Fruit fly (Drosophila melanogaster) whole organism, embryonic: ENCODE data around the gene CG15011.

Experiments
- Blimp-1 ChIP-seq: fragments of 200-800 bp; sonication (Bioruptor generic); optimal IDR thresholded peaks from 3 replicates; lab custom pipeline; 2018; ENCODE audit warnings: missing biosample characterization, missing genetic modification characterization, mild to moderate bottlenecking, moderate library complexity, missing genetic modification reagents
- CG10267 ChIP-seq: fragments of 200-800 bp; sonication (Bioruptor generic); optimal IDR thresholded peaks from 2 replicates; lab custom pipeline; 2018; ENCODE audit warnings: missing biosample characterization, mild to moderate bottlenecking, missing genetic modification characterization, moderate library complexity
- CG10462 ChIP-seq: fragments of 200-800 bp; sonication (Bioruptor generic); optimal IDR thresholded peaks from 2 replicates; lab custom pipeline; 2016; ENCODE audit warnings: missing biosample characterization, missing genetic modification characterization
- CG10979 ChIP-seq: fragments of 200-800 bp; sonication (Bioruptor generic); optimal IDR thresholded peaks from 2 replicates; lab custom pipeline; 2018; ENCODE audit warnings: missing biosample characterization, mild to moderate bottlenecking, missing genetic modification characterization, moderate library complexity
- CG13424 ChIP-seq: fragments of 200-800 bp; sonication (Bioruptor generic); optimal IDR thresholded peaks from 2 replicates; lab custom pipeline; 2019; ENCODE audit warnings: missing biosample characterization, mild to moderate bottlenecking, missing genetic modification characterization, moderate library complexity
- CG14050 ChIP-seq: fragments of 200-800 bp; sonication (Bioruptor generic); IDR thresholded peaks from 3 replicates; pipeline ENCODE4 v1.3.6; 2022; ENCODE audit warnings: missing biosample characterization, missing genetic modification characterization
- CG14710 ChIP-seq: fragments of 200-800 bp; sonication (Bioruptor generic); optimal IDR thresholded peaks from 3 replicates; lab custom pipeline; 2019; ENCODE audit warnings: missing biosample characterization, mild to moderate bottlenecking, missing genetic modification characterization, moderate library complexity
- CG15696 ChIP-seq: fragments of 200-800 bp; sonication (Bioruptor generic); optimal IDR thresholded peaks from 2 replicates; lab custom pipeline; 2019; ENCODE audit warnings: missing biosample characterization, mild to moderate bottlenecking, missing genetic modification characterization, moderate library complexity
- CG17612 ChIP-seq: fragments of 200-800 bp; sonication (Bioruptor generic); IDR thresholded peaks from 2 replicates; pipeline ENCODE4 v1.3.6; 2022; ENCODE audit warnings: missing biosample characterization, missing genetic modification characterization
- CG31441 ChIP-seq: fragments of 200-800 bp; sonication (Bioruptor generic); IDR thresholded peaks from 2 replicates; pipeline ENCODE4 v1.3.6; 2022; ENCODE audit warnings: missing biosample characterization, missing genetic modification characterization
- CG3281 ChIP-seq: fragments of 200-800 bp; sonication (Bioruptor generic); optimal IDR thresholded peaks from 3 replicates; lab custom pipeline; 2017; ENCODE audit warnings: missing biosample characterization, mild to moderate bottlenecking, missing genetic modification characterization
- CG4730 ChIP-seq: fragments of 200-800 bp; sonication (Bioruptor generic); IDR thresholded peaks from 2 replicates; pipeline ENCODE4 v1.3.6; 2022; ENCODE audit warnings: missing biosample characterization, missing genetic modification characterization
- CG7963 ChIP-seq: fragments of 200-800 bp; sonication (Bioruptor generic); IDR thresholded peaks from 3 replicates; pipeline ENCODE4 v1.3.6; 2022; ENCODE audit warnings: missing biosample characterization, missing genetic modification characterization; ENCODE audit not compliant: partially characterized antibody
- CTCF ChIP-seq: fragments of 200-800 bp; sonication (Bioruptor generic); optimal IDR thresholded peaks from 2 replicates; lab custom pipeline; 2017; ENCODE audit warnings: missing biosample characterization, mild to moderate bottlenecking, missing genetic modification characterization, moderate library complexity
- Deaf1 ChIP-seq: fragments of 200-800 bp; optimal IDR thresholded peaks from 3 replicates; lab custom pipeline; 2019; ENCODE audit warnings: missing biosample characterization, mild to moderate bottlenecking, missing genetic modification characterization, moderate library complexity
- E2f2 ChIP-seq: fragments of 200-800 bp; sonication (Bioruptor generic); IDR thresholded peaks from 2 replicates; pipeline ENCODE4 v1.3.6; 2022; ENCODE audit warnings: missing biosample characterization, missing genetic modification characterization
- Ets97D ChIP-seq: fragments of 200-800 bp; sonication (Bioruptor generic); optimal IDR thresholded peaks from 3 replicates; lab custom pipeline; 2016; ENCODE audit warnings: missing biosample characterization, missing genetic modification characterization
- Hand ChIP-seq: fragments of 200-800 bp; sonication (Bioruptor generic); optimal IDR thresholded peaks from 2 replicates; lab custom pipeline; 2017; ENCODE audit warnings: mild to moderate bottlenecking, missing biosample characterization, missing genetic modification reagents, missing genetic modification characterization
- Hey ChIP-seq: fragments of 200-800 bp; sonication (Bioruptor generic); optimal IDR thresholded peaks from 3 replicates; lab custom pipeline; 2018; ENCODE audit warnings: missing biosample characterization, mild to moderate bottlenecking, missing genetic modification characterization
- Hr78 ChIP-seq, 2 experiments: fragments of 200-800 bp in 1 of 2; fragments of >200 bp in 1 of 2; sonication (Bioruptor generic) in 1 of 2; optimal IDR thresholded peaks; 2 replicates each; lab custom pipeline; 2017 to 2019; ENCODE audit warnings: missing biosample characterization in 2 of 2, missing genetic modification characterization in 2 of 2, mild to moderate bottlenecking in 1 of 2, moderate library complexity in 1 of 2
- Mes4 ChIP-seq: fragments of 200-800 bp; sonication (Bioruptor generic); optimal IDR thresholded peaks from 2 replicates; lab custom pipeline; 2016; ENCODE audit warnings: missing biosample characterization, missing genetic modification characterization
- Mrtf ChIP-seq: fragments of 200-800 bp; sonication (Bioruptor generic); IDR thresholded peaks from 3 replicates; pipeline ENCODE4 v1.3.6; 2022; ENCODE audit warnings: missing biosample characterization, missing genetic modification characterization
- Ptx1 ChIP-seq: fragments of 200-800 bp; sonication (Bioruptor generic); IDR thresholded peaks from 2 replicates; pipeline ENCODE4 v1.3.6; 2022; ENCODE audit warnings: missing biosample characterization, missing genetic modification characterization
- Six4 ChIP-seq: fragments of 200-800 bp; sonication (Bioruptor generic); optimal IDR thresholded peaks from 2 replicates; lab custom pipeline; 2016; ENCODE audit warnings: missing biosample characterization, missing genetic modification characterization
- Sox100B ChIP-seq: fragments of 200-800 bp; sonication (Bioruptor generic); optimal IDR thresholded peaks from 3 replicates; lab custom pipeline; 2018; ENCODE audit warnings: missing biosample characterization, mild to moderate bottlenecking, missing genetic modification characterization
- Sry-β ChIP-seq: fragments of 200-800 bp; sonication (Bioruptor generic); optimal IDR thresholded peaks from 2 replicates; lab custom pipeline; 2018; ENCODE audit warnings: missing biosample characterization, mild to moderate bottlenecking, missing genetic modification characterization, moderate library complexity
- Xbp1 ChIP-seq: fragments of 200-800 bp; sonication (Bioruptor generic); optimal IDR thresholded peaks from 3 replicates; lab custom pipeline; 2016; ENCODE audit warnings: missing biosample characterization, mild to moderate bottlenecking, missing genetic modification characterization
- ara ChIP-seq: fragments of 200-800 bp; sonication (Bioruptor generic); IDR thresholded peaks from 2 replicates; pipeline ENCODE4 v1.3.6; 2022; ENCODE audit warnings: missing biosample characterization, missing genetic modification characterization
- ase ChIP-seq: fragments of 200-800 bp; sonication (Bioruptor generic); IDR thresholded peaks from 3 replicates; pipeline ENCODE4 v1.3.6; 2022; ENCODE audit warnings: missing biosample characterization, missing genetic modification characterization
- btn ChIP-seq: fragments of 200-800 bp; sonication (Bioruptor generic); optimal IDR thresholded peaks from 2 replicates; lab custom pipeline; 2016; ENCODE audit warnings: missing biosample characterization, missing genetic modification characterization
- chm ChIP-seq: fragments of 200-800 bp; sonication (Bioruptor generic); IDR thresholded peaks from 2 replicates; pipeline ENCODE4 v1.3.6; 2022; ENCODE audit warnings: missing biosample characterization, missing genetic modification characterization
- croc ChIP-seq: fragments of 200-800 bp; sonication (Bioruptor generic); conservative IDR thresholded peaks from 3 replicates; pipeline ENCODE4 v1.3.6; 2022; ENCODE audit warnings: missing biosample characterization, missing genetic modification characterization
- dmrt99B ChIP-seq: fragments of 200-800 bp; sonication (Bioruptor generic); optimal IDR thresholded peaks from 2 replicates; lab custom pipeline; 2018; ENCODE audit warnings: missing biosample characterization, mild to moderate bottlenecking, missing genetic modification characterization, moderate library complexity
- dysf ChIP-seq: fragments of 200-800 bp; sonication (Bioruptor generic); IDR thresholded peaks from 3 replicates; pipeline ENCODE4 v1.3.6; 2022; ENCODE audit warnings: missing biosample characterization, missing genetic modification characterization
- ewg ChIP-seq: fragments of 200-800 bp; sonication (Bioruptor generic); optimal IDR thresholded peaks from 3 replicates; lab custom pipeline; 2017; ENCODE audit warnings: mild to moderate bottlenecking, missing biosample characterization, missing genetic modification reagents, missing genetic modification characterization
- fd96Cb ChIP-seq: fragments of 200-800 bp; sonication (Bioruptor generic); optimal IDR thresholded peaks from 2 replicates; lab custom pipeline; 2018; ENCODE audit warnings: missing biosample characterization, mild to moderate bottlenecking, missing genetic modification characterization, moderate library complexity
- gcm ChIP-seq: fragments of 200-800 bp; sonication (Bioruptor generic); optimal IDR thresholded peaks from 2 replicates; lab custom pipeline; 2019; ENCODE audit warnings: missing biosample characterization, mild to moderate bottlenecking, missing genetic modification characterization, moderate library complexity
- hkb ChIP-seq, 2 experiments: fragments of 200-800 bp in 1 of 2; fragments of >200 bp in 1 of 2; sonication (Bioruptor generic) in 1 of 2; IDR thresholded peaks in 1 of 2; optimal IDR thresholded peaks in 1 of 2; 2 replicates each; pipeline versions ENCODE4 v1.3.6 to Lab custom; 2017 to 2022; ENCODE audit warnings: missing biosample characterization in 1 of 2, missing genetic modification characterization in 1 of 2
- inv ChIP-seq: fragments of 200-800 bp; sonication (Bioruptor generic); IDR thresholded peaks from 2 replicates; pipeline ENCODE4 v1.3.6; 2022; ENCODE audit warnings: missing biosample characterization, missing genetic modification characterization; ENCODE audit not compliant: partially characterized antibody
- knrl ChIP-seq: fragments of 200-800 bp; sonication (Bioruptor generic); IDR thresholded peaks from 3 replicates; pipeline ENCODE4 v1.3.6; 2022; ENCODE audit warnings: missing biosample characterization, missing genetic modification characterization; ENCODE audit not compliant: partially characterized antibody
- lbe ChIP-seq: fragments of 200-800 bp; sonication (Bioruptor generic); optimal IDR thresholded peaks from 2 replicates; lab custom pipeline; 2016; ENCODE audit warnings: missing biosample characterization, mild to moderate bottlenecking, missing genetic modification characterization
- mam ChIP-seq: fragments of 200-800 bp; sonication (Bioruptor generic); optimal IDR thresholded peaks from 3 replicates; lab custom pipeline; 2016; ENCODE audit warnings: missing biosample characterization, missing genetic modification characterization
- nau ChIP-seq: fragments of 200-800 bp; sonication (Bioruptor generic); optimal IDR thresholded peaks from 3 replicates; lab custom pipeline; 2017; ENCODE audit warnings: missing biosample characterization, mild to moderate bottlenecking, missing genetic modification characterization, missing genetic modification reagents
- org-1 ChIP-seq: fragments of 200-800 bp; sonication (Bioruptor generic); optimal IDR thresholded peaks from 2 replicates; lab custom pipeline; 2017; ENCODE audit warnings: missing biosample characterization, missing genetic modification characterization
- pb ChIP-seq: fragments of 200-800 bp; sonication (Bioruptor generic); optimal IDR thresholded peaks from 3 replicates; lab custom pipeline; 2016; ENCODE audit warnings: missing biosample characterization, missing genetic modification characterization
- phol ChIP-seq: fragments of 200-800 bp; sonication (Bioruptor generic); optimal IDR thresholded peaks from 3 replicates; lab custom pipeline; 2018; ENCODE audit warnings: missing biosample characterization, mild to moderate bottlenecking, missing genetic modification characterization, moderate library complexity
- sens ChIP-seq: fragments of 200-800 bp; sonication (Bioruptor generic); peaks from one replicate; lab custom pipeline; 2016; ENCODE audit warnings: missing biosample characterization, missing genetic modification characterization
- shn ChIP-seq: fragments of 200-800 bp; sonication (Bioruptor generic); optimal IDR thresholded peaks from 3 replicates; lab custom pipeline; 2016; ENCODE audit warnings: missing biosample characterization, missing genetic modification characterization
- unpg ChIP-seq: fragments of 200-800 bp; sonication (Bioruptor generic); optimal IDR thresholded peaks from 3 replicates; lab custom pipeline; 2018; ENCODE audit warnings: missing biosample characterization, mild to moderate bottlenecking, missing genetic modification characterization, moderate library complexity
- vvl ChIP-seq: fragments of 200-800 bp; sonication (Bioruptor generic); IDR thresholded peaks from 2 replicates; pipeline ENCODE4 v1.3.6; 2022; ENCODE audit warnings: missing biosample characterization, missing genetic modification characterization
- zen ChIP-seq: fragments of 200-800 bp; sonication (Bioruptor generic); optimal IDR thresholded peaks from 3 replicates; lab custom pipeline; 2018; ENCODE audit warnings: missing biosample characterization, mild to moderate bottlenecking, missing genetic modification characterization, moderate library complexity

Gene CG15011

DNA sequence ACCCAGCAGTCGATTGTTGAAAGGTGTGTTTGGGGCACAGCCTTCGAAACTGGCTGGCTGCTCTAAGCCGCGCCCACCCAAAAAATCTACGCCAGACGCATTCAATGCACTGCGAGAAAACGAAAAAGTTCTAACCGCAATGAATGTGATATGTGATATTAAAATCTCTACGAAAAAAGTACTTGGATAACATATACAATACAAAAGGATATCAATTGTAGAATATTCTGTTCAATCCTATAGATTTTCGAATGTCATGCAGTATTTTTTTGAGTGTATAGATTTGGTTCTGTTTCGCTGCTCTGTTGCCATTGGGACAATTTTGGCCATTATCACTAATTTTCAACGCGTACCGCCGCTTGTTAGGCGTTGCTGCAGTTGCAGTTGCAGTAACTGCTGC is 49.2 kb downstream of the CG15011 start (continued):
- TF ChIP-seq CG17612: no peak
- peak; percentile 42 for TF ChIP-seq phol (tag; lab: Kevin White, UChicago)
- TF ChIP-seq Six4 (GFP tag; lab: Kevin White, UChicago): peak; percentile 11
- TF ChIP-seq E2f2: no peak
- no peak for TF ChIP-seq lbe
- TF ChIP-seq Deaf1: no peak
- no peak for TF ChIP-seq chm
- TF ChIP-seq knrl: no peak
- no peak for TF ChIP-seq Sox100B (GFP tag; lab: Kevin White, UChicago)
- TF ChIP-seq btn (GFP tag; lab: Kevin White, UChicago): no peak
- peak; percentile 58 for TF ChIP-seq ara (GFP tag; lab: Robert Waterston, UW)
- TF ChIP-seq CG4730: 0 out of 2 replicates have a peak, but pooled peaks have one; percentile 18
- no peak for TF ChIP-seq org-1 (GFP tag; lab: Kevin White, UChicago)
- TF ChIP-seq Hr78 (GFP tag; optimal IDR thresholded peaks at IDR 0.05; lab: Kevin White, UChicago): no peak
- TF ChIP-seq Mes4 (GFP tag; lab: Kevin White, UChicago): no peak
- peak; percentile 49; the same call in 1 of the 3 replicates for TF ChIP-seq ase (GFP tag; lab: Robert Waterston, UW)
- no peak for TF ChIP-seq Hand
- no peak for TF ChIP-seq unpg (GFP tag; lab: Kevin White, UChicago)
- peak; percentile 58 for TF ChIP-seq Blimp-1 (GFP tag; lab: Kevin White, UChicago)
- TF ChIP-seq CG7963 (GFP tag; lab: Robert Waterston, UW): no peak
- peak; percentile 52 for TF ChIP-seq CG10979 (tag; lab: Kevin White, UChicago)
- no peak for TF ChIP-seq CG13424 (tag; lab: Kevin White, UChicago)
- peak; percentile 82 for TF ChIP-seq sens (GFP tag; lab: Kevin White, UChicago)
- 0 out of 3 replicates have a peak, but pooled peaks have one; percentile 26 for TF ChIP-seq dysf
- no peak for TF ChIP-seq inv (GFP tag; lab: Robert Waterston, UW)
- no peak for TF ChIP-seq CG10462 (GFP tag; lab: Kevin White, UChicago)
- TF ChIP-seq pb (GFP tag; lab: Kevin White, UChicago): no peak
- no peak for TF ChIP-seq Hey (tag; lab: Kevin White, UChicago)
- peak; percentile 40 for TF ChIP-seq fd96Cb (tag; lab: Kevin White, UChicago)
- no peak for TF ChIP-seq CG14050 (GFP tag; lab: Robert Waterston, UW)
- TF ChIP-seq nau (GFP tag; lab: Kevin White, UChicago): no peak
- TF ChIP-seq hkb (optimal IDR thresholded peaks at IDR 0.05; lab: Kevin White, UChicago): no peak
- 0 out of 2 replicates have a peak, but pooled peaks have one; percentile 11 for TF ChIP-seq hkb (GFP tag; IDR thresholded peaks at IDR 0.05; lab: Robert Waterston, UW)
- TF ChIP-seq zen (tag; lab: Kevin White, UChicago): peak; percentile 60
- TF ChIP-seq CG3281: no peak
- TF ChIP-seq Xbp1 (GFP tag; lab: Kevin White, UChicago): no peak
- peak; percentile 23; the same call in 1 of the 2 replicates for TF ChIP-seq Ptx1 (GFP tag; lab: Robert Waterston, UW)
- TF ChIP-seq CG10267 (tag; lab: Kevin White, UChicago): peak; percentile 15
- peak; percentile 47 for TF ChIP-seq vvl (GFP tag; lab: Robert Waterston, UW)
- TF ChIP-seq dmrt99B (tag; lab: Kevin White, UChicago): peak; percentile 48
- TF ChIP-seq Ets97D (GFP tag; lab: Kevin White, UChicago): no peak
- TF ChIP-seq CG31441 (GFP tag; lab: Robert Waterston, UW): peak; percentile 47
- no peak for TF ChIP-seq CTCF (GFP tag; lab: Kevin White, UChicago)
- peak; percentile 20 for TF ChIP-seq CG15696 (tag; lab: Kevin White, UChicago)
- TF ChIP-seq mam (GFP tag; lab: Kevin White, UChicago): no peak
- TF ChIP-seq gcm (GFP tag; lab: Kevin White, UChicago): no peak
- no peak for TF ChIP-seq shn (GFP tag; lab: Kevin White, UChicago)
- TF ChIP-seq croc (GFP tag; lab: Robert Waterston, UW): 0 out of 3 replicates have a peak, but pooled peaks have one; percentile 36
- TF ChIP-seq ewg: no peak
- TF ChIP-seq CG14710 (tag; lab: Kevin White, UChicago): peak; percentile 23
- no peak for TF ChIP-seq Mrtf
- no peak for TF ChIP-seq Sry-β (GFP tag; lab: Kevin White, UChicago)
